Worm (Caenorhabditis elegans) whole organism, L3 larva: Measurements from ENCODE around the gene lsm-3.
A peak's percentile ranks its signal among the peaks of the same experiment; 100 is the strongest.

Experiments used
- ceh-82 ChIP-seq: fragments of 150-350 bp; optimal IDR thresholded peaks from 2 replicates; lab custom pipeline; 2014; ENCODE audit warnings: missing biosample characterization, missing genetic modification characterization
- hmg-11 ChIP-seq: sonication (generic microtip); optimal IDR thresholded peaks from 2 replicates; lab custom pipeline; 2016; ENCODE audit warnings: missing genetic modification characterization, missing compliant biosample characterization
- mdl-1 ChIP-seq: fragments of 150-350 bp; optimal IDR thresholded peaks from 2 replicates; lab custom pipeline; 2014; ENCODE audit warnings: missing biosample characterization, missing genetic modification characterization
- nhr-25 ChIP-seq: sonication (generic microtip); optimal IDR thresholded peaks from 2 replicates; lab custom pipeline; 2017; ENCODE audit warnings: missing biosample characterization, missing genetic modification characterization
- pqm-1 ChIP-seq: fragments of 150-350 bp; optimal IDR thresholded peaks from 2 replicates; lab custom pipeline; 2017; ENCODE audit warnings: missing biosample characterization, missing genetic modification characterization, inconsistent platforms
- skn-1 ChIP-seq: fragments of 150-350 bp; optimal IDR thresholded peaks from 2 replicates; lab custom pipeline; 2014; ENCODE audit warnings: missing biosample characterization, missing genetic modification characterization
- zag-1 ChIP-seq: fragments of 150-350 bp; optimal IDR thresholded peaks from 2 replicates; lab custom pipeline; 2014; ENCODE audit warnings: missing biosample characterization, missing genetic modification characterization
- ztf-11 ChIP-seq: fragments of 150-350 bp; optimal IDR thresholded peaks from 2 replicates; lab custom pipeline; 2014; ENCODE audit warnings: missing biosample characterization, missing genetic modification characterization

- no peak for TF ChIP-seq pqm-1 (tag; lab: Kevin White, UChicago)
- TF ChIP-seq ceh-82 (tag; lab: Kevin White, UChicago) = no peak
- TF ChIP-seq mdl-1 = no peak
- TF ChIP-seq ztf-11 (tag; lab: Kevin White, UChicago) = no peak
- no peak for TF ChIP-seq skn-1
- no peak for TF ChIP-seq nhr-25 (tag; lab: Kevin White, UChicago)
- TF ChIP-seq hmg-11 = peak; percentile 8
- no peak for TF ChIP-seq zag-1 (tag; lab: Kevin White, UChicago)
Observed at ce11 chrIV:13415739-13416271, 28.8 kb downstream of the lsm-3 start, which contains the start of the genes pik-1 and aptf-2.
